Fruit fly (Drosophila melanogaster): ENCODE measurements around the gene Dnz1.

Gene Dnz1

DNA sequence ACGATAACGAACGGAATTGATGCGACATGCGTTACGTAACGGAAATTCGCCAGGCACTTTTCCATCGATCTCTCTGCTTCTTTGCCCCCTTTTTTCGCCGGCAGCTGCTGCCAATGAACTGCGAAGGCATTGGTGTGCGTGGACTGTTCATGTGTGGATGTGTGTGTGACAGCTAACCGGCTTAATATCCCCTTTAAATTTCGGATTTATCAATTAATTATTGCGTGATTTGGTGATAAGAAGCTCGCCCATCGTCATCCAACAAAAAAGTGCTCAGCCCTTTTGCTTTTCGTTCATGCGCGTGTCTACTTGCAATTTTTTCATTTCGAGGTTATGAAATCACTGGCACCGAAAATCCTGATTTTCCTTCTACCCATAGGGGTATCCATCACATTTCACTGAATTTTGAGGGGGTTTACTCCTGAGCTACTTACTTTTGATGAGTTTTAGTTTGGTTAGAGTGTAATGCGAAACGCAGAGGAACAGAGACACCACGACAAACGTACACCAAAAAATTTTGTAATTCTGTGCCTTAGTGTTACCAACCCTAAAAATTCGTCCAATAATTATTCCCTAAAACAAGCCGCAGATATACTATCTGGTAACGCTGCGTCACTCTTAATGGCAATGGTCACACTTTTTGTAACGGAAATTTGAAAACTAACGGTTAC is 6.0 kb downstream of the Dnz1 start, which contains the start of gene porin (continued):
- TF ChIP-seq ems (GFP tag; optimal IDR thresholded peaks at IDR 0.05) (no peak), MBD-R2 (GFP tag; IDR thresholded peaks at IDR 0.05) (peak; percentile 17; the same call in 1 of the 2 replicates), jing (GFP tag; optimal IDR thresholded peaks at IDR 0.05) (no peak), her (GFP tag; optimal IDR thresholded peaks at IDR 0.05) (no peak), z (GFP tag; IDR thresholded peaks at IDR 0.05) (0 out of 3 replicates have a peak, but pooled peaks have one; percentile 25), Rx (GFP tag; IDR thresholded peaks at IDR 0.05) (no peak), Hand (GFP tag; optimal IDR thresholded peaks at IDR 0.05) (no peak), CG12299 (tag; optimal IDR thresholded peaks at IDR 0.05) (peak; percentile 10), Oaz (GFP tag; IDR thresholded peaks at IDR 0.05) (no peak), sug (tag; optimal IDR thresholded peaks at IDR 0.05) (peak; percentile 24), ac (GFP tag; optimal IDR thresholded peaks at IDR 0.05) (no peak), CG9215 (GFP tag; IDR thresholded peaks at IDR 0.05) (no peak), zen (tag; optimal IDR thresholded peaks at IDR 0.05) (peak; percentile 53), Elba2 (GFP tag; optimal IDR thresholded peaks at IDR 0.05) (peak; percentile 30), dan (GFP tag; IDR thresholded peaks at IDR 0.05) (no peak), twi (tag; optimal IDR thresholded peaks at IDR 0.05) (no peak), scrt (GFP tag; optimal IDR thresholded peaks at IDR 0.05) (peak; percentile 5), Taf1 (GFP tag; IDR thresholded peaks at IDR 0.05) (no peak), rib (GFP tag; IDR thresholded peaks at IDR 0.05) (no peak), Sox102F (GFP tag; optimal IDR thresholded peaks at IDR 0.05) (no peak), Myb (GFP tag; optimal IDR thresholded peaks at IDR 0.05) (peak; percentile 100), Fer1 (GFP tag; optimal IDR thresholded peaks at IDR 0.05) (peak; percentile 38), ssp (GFP tag; IDR thresholded peaks at IDR 0.05) (no peak), lov (optimal IDR thresholded peaks at IDR 0.05) (no peak), lov (GFP tag; IDR thresholded peaks at IDR 0.05) (no peak), amos (GFP tag; IDR thresholded peaks at IDR 0.05; ENCODE audit: partially characterized antibody) (peak; percentile 29; the same call in 1 of the 2 replicates), CG11398 (GFP tag; optimal IDR thresholded peaks at IDR 0.05) (no peak), gsb-n (tag; optimal IDR thresholded peaks at IDR 0.05) (peak; percentile 1), ase (GFP tag; IDR thresholded peaks at IDR 0.05) (no peak), knrl (GFP tag; IDR thresholded peaks at IDR 0.05; ENCODE audit: partially characterized antibody) (peak; percentile 12; the same call in 1 of the 3 replicates), CG3163 (GFP tag; optimal IDR thresholded peaks at IDR 0.05) (no peak), Hey (tag; optimal IDR thresholded peaks at IDR 0.05) (no peak), CG18764 (GFP tag; optimal IDR thresholded peaks at IDR 0.05) (no peak), Dip3 (GFP tag; optimal IDR thresholded peaks at IDR 0.05) (no peak), Ets97D (GFP tag; optimal IDR thresholded peaks at IDR 0.05) (peak; percentile 89), nom (GFP tag; optimal IDR thresholded peaks at IDR 0.05) (peak; percentile 38), CG34376 (GFP tag; optimal IDR thresholded peaks at IDR 0.05) (peak; percentile 65), so (GFP tag; IDR thresholded peaks at IDR 0.05) (no peak), inv (GFP tag; IDR thresholded peaks at IDR 0.05; ENCODE audit: partially characterized antibody) (0 out of 2 replicates have a peak, but pooled peaks have one; percentile 11), CG14710 (tag; optimal IDR thresholded peaks at IDR 0.05) (peak; percentile 65), Bteb2 (GFP tag; optimal IDR thresholded peaks at IDR 0.05) (no peak), sna (GFP tag; IDR thresholded peaks at IDR 0.05; ENCODE audit: partially characterized antibody) (no peak), CG33557 (GFP tag; optimal IDR thresholded peaks at IDR 0.05) (no peak), Med (GFP tag) (peak; percentile 86), CG15479 (GFP tag; optimal IDR thresholded peaks at IDR 0.05) (peak; percentile 70), Dek (tag; optimal IDR thresholded peaks at IDR 0.05) (no peak), CG6254 (GFP tag; optimal IDR thresholded peaks at IDR 0.05) (no peak), seq (GFP tag; IDR thresholded peaks at IDR 0.05) (no peak), CG18476 (GFP tag; optimal IDR thresholded peaks at IDR 0.05) (no peak), da (GFP tag; optimal IDR thresholded peaks at IDR 0.05) (no peak)
